Worm (Caenorhabditis elegans): ENCODE results near the gene C01G5.9.

The C01G5.9 gene

DNA sequence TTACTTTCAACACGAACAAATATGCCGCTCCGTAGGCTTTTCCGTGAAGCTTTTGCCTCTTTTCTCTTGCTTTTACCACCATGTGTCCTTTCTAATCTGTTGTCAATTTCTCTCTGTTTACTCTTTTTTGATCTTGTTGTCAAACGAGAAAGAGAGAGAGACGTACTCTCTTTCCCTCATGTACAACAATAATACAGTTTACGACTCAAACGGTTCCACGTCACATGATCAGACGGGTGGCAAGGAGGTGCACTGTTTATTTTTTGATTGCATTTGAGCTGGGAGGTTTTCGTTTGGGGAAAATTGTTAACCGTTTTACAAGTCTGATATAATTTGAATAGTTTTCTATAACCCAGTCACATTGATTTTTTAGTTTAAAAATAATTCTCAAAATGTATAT, 18.9 kb upstream of the C01G5.9 start:
- TF ChIP-seq lin-32 (GFP tag; optimal IDR thresholded peaks at IDR 0.05) (no peak), pha-4 (tag; optimal IDR thresholded peaks at IDR 0.05) (peak; percentile 88), lin-13 (tag; optimal IDR thresholded peaks at IDR 0.05) (no peak), sem-2 (GFP tag; optimal IDR thresholded peaks at IDR 0.05) (no peak)

DNA sequence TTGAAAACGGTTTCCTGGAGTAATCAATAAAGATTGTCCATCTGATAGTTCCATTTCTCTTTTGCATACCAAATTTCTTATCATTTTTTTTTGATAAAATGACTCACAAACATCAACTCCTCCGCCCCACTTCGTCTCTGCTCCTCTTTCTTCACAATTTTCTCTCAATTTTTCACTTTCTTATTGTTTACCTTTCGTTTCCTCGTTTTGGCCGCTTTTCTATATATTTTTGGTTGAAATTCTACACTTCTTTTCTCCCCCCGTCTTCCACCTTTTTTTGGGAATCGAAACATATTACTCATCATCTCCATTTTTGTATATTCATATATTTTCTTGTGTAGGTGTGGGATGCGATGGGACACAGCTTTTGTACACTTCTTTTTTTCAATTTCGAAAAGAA, 17.0 kb upstream of the C01G5.9 start:
- TF ChIP-seq ceh-83 (GFP tag; optimal IDR thresholded peaks at IDR 0.05) (no peak), elt-3 (tag; optimal IDR thresholded peaks at IDR 0.05) (no peak), mep-1 (tag; optimal IDR thresholded peaks at IDR 0.05) (no peak), blmp-1 (tag; optimal IDR thresholded peaks at IDR 0.05) (no peak), unc-62 (GFP tag; optimal IDR thresholded peaks at IDR 0.05) (no peak), elt-1 (tag; optimal IDR thresholded peaks at IDR 0.05; ENCODE audit: borderline replicate concordance, insufficient read depth) (no peak), lin-13 (tag; optimal IDR thresholded peaks at IDR 0.05) (no peak), ham-2 (GFP tag; optimal IDR thresholded peaks at IDR 0.05) (no peak), ces-1 (GFP tag; optimal IDR thresholded peaks at IDR 0.05) (no peak), drap-1 (GFP tag; optimal IDR thresholded peaks at IDR 0.05) (no peak), M03D4.4 (tag; optimal IDR thresholded peaks at IDR 0.05) (no peak), ceh-43 (GFP tag; optimal IDR thresholded peaks at IDR 0.05) (no peak), nhr-12 (tag; optimal IDR thresholded peaks at IDR 0.05) (no peak), unc-39 (tag; optimal IDR thresholded peaks at IDR 0.05) (no peak), nhr-2 (tag; optimal IDR thresholded peaks at IDR 0.05) (no peak), ztf-11 (tag; optimal IDR thresholded peaks at IDR 0.05) (no peak), tbx-8 (GFP tag; optimal IDR thresholded peaks at IDR 0.05) (no peak), lsy-2 (tag; optimal IDR thresholded peaks at IDR 0.05) (no peak), sem-2 (GFP tag; optimal IDR thresholded peaks at IDR 0.05) (no peak)

DNA sequence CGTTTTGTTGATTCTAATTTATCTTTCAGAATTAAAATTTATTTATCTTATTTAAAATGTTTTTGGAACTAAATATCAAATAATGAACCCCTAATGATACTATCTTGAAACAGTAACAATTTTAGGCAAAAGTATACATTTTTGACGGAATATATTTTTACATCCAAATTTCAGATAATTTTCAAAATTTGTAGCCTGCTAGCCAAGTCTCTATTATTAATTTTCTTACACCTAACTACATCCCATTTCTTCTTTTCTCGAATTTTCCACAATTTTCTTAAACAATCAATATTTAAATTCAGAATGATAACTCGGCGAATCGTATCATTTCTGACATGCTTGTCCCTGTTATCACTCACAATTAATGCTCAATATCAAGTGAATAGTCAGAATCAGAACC, 13.3 kb upstream of the C01G5.9 start, which contains the start of gene pqn-89:
Gene pqn-89, plus strand, starts transcription at position 301 of the 400 bp plus-strand sequence.
- TF ChIP-seq ham-2 (GFP tag; optimal IDR thresholded peaks at IDR 0.05) (no peak), nhr-2 (tag; optimal IDR thresholded peaks at IDR 0.05) (no peak), mls-2 (tag; optimal IDR thresholded peaks at IDR 0.05) (no peak), ces-1 (GFP tag; optimal IDR thresholded peaks at IDR 0.05) (no peak), elt-3 (tag; optimal IDR thresholded peaks at IDR 0.05) (no peak), lin-13 (tag; optimal IDR thresholded peaks at IDR 0.05) (no peak)

DNA sequence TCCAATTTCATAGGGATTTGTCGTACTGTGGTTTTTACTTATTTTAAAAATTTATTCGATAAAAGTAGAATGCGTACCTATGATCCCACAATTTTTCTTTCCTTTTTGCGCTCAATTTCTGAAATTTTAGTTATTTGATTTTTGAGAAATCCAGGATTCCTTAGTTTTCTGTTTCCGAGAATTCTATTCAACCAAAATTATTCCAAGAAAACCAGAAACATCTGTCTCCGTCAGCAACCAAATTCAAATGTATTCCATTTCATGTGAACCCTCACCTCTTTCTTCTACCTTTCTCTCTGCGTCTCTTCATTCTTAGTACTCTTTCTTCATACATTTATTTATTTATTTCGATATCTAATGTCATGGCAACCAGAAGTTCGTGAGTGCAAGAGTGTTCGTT, 7.9 kb upstream of the C01G5.9 start:
- TF ChIP-seq ceh-39 (tag; optimal IDR thresholded peaks at IDR 0.05), result no peak
- TF ChIP-seq hlh-1 (tag; optimal IDR thresholded peaks at IDR 0.05), result no peak
- TF ChIP-seq ces-1 (GFP tag; optimal IDR thresholded peaks at IDR 0.05), result no peak
- TF ChIP-seq lin-13 (tag; optimal IDR thresholded peaks at IDR 0.05), result no peak
- no peak for TF ChIP-seq snpc-4 (tag; optimal IDR thresholded peaks at IDR 0.05)
- TF ChIP-seq lin-32 (GFP tag; optimal IDR thresholded peaks at IDR 0.05), result no peak
- no peak for TF ChIP-seq nhr-28 (tag; optimal IDR thresholded peaks at IDR 0.05)
- no peak for TF ChIP-seq unc-39 (tag; optimal IDR thresholded peaks at IDR 0.05)
- no peak for TF ChIP-seq nhr-12 (tag; optimal IDR thresholded peaks at IDR 0.05)
- TF ChIP-seq nhr-2 (tag; optimal IDR thresholded peaks at IDR 0.05), result no peak
- no peak for TF ChIP-seq pha-4 (tag; optimal IDR thresholded peaks at IDR 0.05)

DNA sequence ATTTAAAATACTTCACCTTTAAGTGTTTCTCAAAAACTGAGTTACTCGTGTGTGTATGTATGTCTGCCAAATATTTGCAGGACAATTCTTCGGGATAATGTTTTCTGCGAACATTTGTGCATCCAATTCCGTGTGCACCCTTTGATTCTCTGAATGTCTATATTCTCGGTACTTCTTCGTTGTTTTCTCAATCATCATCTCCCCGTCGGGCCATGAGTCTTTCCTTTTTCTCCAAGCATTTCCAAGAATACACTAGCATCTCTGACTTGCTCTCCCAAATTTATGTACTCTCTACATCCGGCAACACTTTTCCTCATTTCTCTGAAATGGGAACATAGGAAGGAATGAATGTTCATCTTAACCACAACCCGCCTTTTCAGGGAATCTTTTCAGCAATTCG, 5.0 kb upstream of the C01G5.9 start:
- no peak for TF ChIP-seq ceh-43 (GFP tag; optimal IDR thresholded peaks at IDR 0.05)
- TF ChIP-seq zip-8 (tag; optimal IDR thresholded peaks at IDR 0.05), result no peak
- TF ChIP-seq hlh-1 (tag; optimal IDR thresholded peaks at IDR 0.05), result no peak
- no peak for TF ChIP-seq ztf-11 (tag; optimal IDR thresholded peaks at IDR 0.05)
- no peak for TF ChIP-seq pha-4 (tag; optimal IDR thresholded peaks at IDR 0.05)
- TF ChIP-seq lin-13 (tag; optimal IDR thresholded peaks at IDR 0.05), result no peak

DNA sequence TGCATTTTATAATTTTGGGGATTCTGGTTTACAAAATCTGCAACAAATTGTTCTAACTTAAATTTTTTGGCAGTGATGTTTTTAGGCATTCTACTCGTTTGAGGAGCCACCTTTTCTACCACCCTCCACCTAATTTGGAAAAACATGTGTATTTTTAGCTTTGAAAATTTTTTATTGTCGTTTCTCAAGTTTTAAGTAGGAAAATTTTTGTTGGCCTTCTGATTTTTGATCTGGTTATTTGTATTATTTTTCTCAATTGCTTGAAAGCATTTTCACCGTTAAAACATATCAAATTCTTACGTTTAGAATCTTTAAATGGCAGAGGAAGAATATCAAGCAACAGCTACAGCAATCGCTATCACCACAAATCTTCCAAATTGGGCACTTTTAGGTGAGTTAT, 1.8 kb upstream of the C01G5.9 start, which contains the start of gene C01G5.7:
Gene C01G5.7, plus strand, starts transcription at position 301 of the 400 bp plus-strand sequence.
- no peak for TF ChIP-seq pha-4 (tag; optimal IDR thresholded peaks at IDR 0.05)
- TF ChIP-seq nhr-28 (tag; optimal IDR thresholded peaks at IDR 0.05), result no peak
- TF ChIP-seq snpc-4 (tag; optimal IDR thresholded peaks at IDR 0.05), result no peak
- TF ChIP-seq ces-1 (GFP tag; optimal IDR thresholded peaks at IDR 0.05), result no peak
- no peak for TF ChIP-seq zip-8 (tag; optimal IDR thresholded peaks at IDR 0.05)
- no peak for TF ChIP-seq lsy-2 (tag; optimal IDR thresholded peaks at IDR 0.05)
- no peak for TF ChIP-seq elt-3 (tag; optimal IDR thresholded peaks at IDR 0.05)
- no peak for TF ChIP-seq ceh-39 (tag; optimal IDR thresholded peaks at IDR 0.05)
- no peak for TF ChIP-seq bed-3 (GFP tag; optimal IDR thresholded peaks at IDR 0.05)
- no peak for TF ChIP-seq nhr-2 (tag; optimal IDR thresholded peaks at IDR 0.05)
- no peak for TF ChIP-seq tbx-8 (GFP tag; optimal IDR thresholded peaks at IDR 0.05)
- TF ChIP-seq sem-2 (GFP tag; optimal IDR thresholded peaks at IDR 0.05), result no peak
- TF ChIP-seq mep-1 (tag; optimal IDR thresholded peaks at IDR 0.05), result no peak
- TF ChIP-seq hlh-1 (tag; optimal IDR thresholded peaks at IDR 0.05), result no peak
